Worm (Caenorhabditis elegans) whole organism, L4 larva: ENCODE results near the gene F14H3.12.

Experiments used
- F44E2.7 ChIP-seq: fragments of 200-800 bp; sonication (Bioruptor generic); IDR thresholded peaks from 2 replicates; pipeline ENCODE4 v2.1.2; 2022; ENCODE audit warnings: missing genetic modification characterization, missing compliant biosample characterization
- Y105C5A.15 ChIP-seq: fragments of 200-800 bp; sonication (Bioruptor generic); IDR thresholded peaks from 2 replicates; pipeline ENCODE4 v1.3.6; 2022; ENCODE audit warnings: missing genetic modification characterization, missing compliant biosample characterization
- Y48G9A.11 ChIP-seq: fragments of 200-800 bp; sonication (Bioruptor generic); IDR thresholded peaks from 2 replicates; pipeline ENCODE4 v1.3.6; 2022; ENCODE audit warnings: missing genetic modification reagents, missing genetic modification characterization, missing compliant biosample characterization
- Y75B8A.6 ChIP-seq: fragments of 200-800 bp; sonication (Bioruptor generic); IDR thresholded peaks from 2 replicates; pipeline ENCODE4 v1.3.6; 2022; ENCODE audit warnings: missing genetic modification reagents, missing genetic modification characterization, missing compliant biosample characterization
- aha-1 ChIP-seq: fragments of 150-350 bp; peaks from one replicate; lab custom pipeline; 2014; ENCODE audit warnings: missing biosample characterization, missing genetic modification characterization
- aly-2 ChIP-seq: sonication (generic microtip); optimal IDR thresholded peaks from 2 replicates; lab custom pipeline; 2018; ENCODE audit warnings: missing biosample characterization, missing genetic modification characterization
- ama-1 ChIP-seq: fragments of 150-350 bp; optimal IDR thresholded peaks from 2 replicates; lab custom pipeline; 2014; ENCODE audit warnings: inconsistent platforms, mixed read lengths
- ceh-44 ChIP-seq: fragments of 200-800 bp; sonication (Bioruptor generic); IDR thresholded peaks from 2 replicates; pipeline ENCODE4 v1.3.6; 2022; ENCODE audit warnings: missing genetic modification reagents, missing genetic modification characterization, missing compliant biosample characterization
- daf-16 ChIP-seq, 3 experiments: sonication (generic microtip); optimal IDR thresholded peaks; 2 replicates each; lab custom pipeline; 2016 to 2017; ENCODE audit warnings: missing genetic modification characterization in 3 of 3, missing genetic modification reagents in 3 of 3, mild to moderate bottlenecking in 2 of 3, missing compliant biosample characterization in 2 of 3, missing biosample characterization in 1 of 3, moderate library complexity in 1 of 3
- daf-8 ChIP-seq: fragments of 200-800 bp; sonication (Bioruptor generic); IDR thresholded peaks from 2 replicates; pipeline ENCODE4 v1.3.6; 2022; ENCODE audit warnings: missing genetic modification characterization, missing compliant biosample characterization
- dmd-6 ChIP-seq: fragments of 200-800 bp; sonication (Bioruptor generic); IDR thresholded peaks from 2 replicates; pipeline ENCODE4 v1.3.6; 2022; ENCODE audit warnings: missing genetic modification reagents, missing genetic modification characterization, missing compliant biosample characterization
- duxl-1 ChIP-seq: sonication (generic microtip); optimal IDR thresholded peaks from 2 replicates; lab custom pipeline; 2016; ENCODE audit warnings: mild to moderate bottlenecking, missing genetic modification characterization, moderate library complexity, missing compliant biosample characterization; ENCODE audit not compliant: poor library complexity
- dve-1 ChIP-seq: sonication (generic microtip); optimal IDR thresholded peaks from 2 replicates; lab custom pipeline; 2017; ENCODE audit warnings: antibody characterized with exemption, mild to moderate bottlenecking, missing genetic modification characterization, missing compliant biosample characterization; ENCODE audit not compliant: insufficient read depth
- hif-1 ChIP-seq, 2 experiments: sonication (generic microtip); optimal IDR thresholded peaks; 2 replicates each; lab custom pipeline; 2016 to 2017; ENCODE audit warnings: missing compliant biosample characterization in 2 of 2, missing genetic modification characterization in 2 of 2, missing genetic modification reagents in 2 of 2, missing genotype in 2 of 2, mild to moderate bottlenecking in 1 of 2
- lin-15B ChIP-seq: fragments of 150-350 bp; sonication (generic microtip); optimal IDR thresholded peaks from 3 replicates; lab custom pipeline; 2014; ENCODE audit warnings: missing biosample characterization, missing genetic modification characterization
- lin-39 ChIP-seq: fragments of 150-350 bp; optimal IDR thresholded peaks from 2 replicates; lab custom pipeline; 2014; ENCODE audit warnings: missing biosample characterization, missing genetic modification reagents, missing genetic modification characterization
- lir-3 ChIP-seq: sonication (generic microtip); optimal IDR thresholded peaks from 2 replicates; lab custom pipeline; 2016; ENCODE audit warnings: mild to moderate bottlenecking, missing genetic modification characterization, missing compliant biosample characterization
- mep-1 ChIP-seq: fragments of 150-350 bp; sonication (generic microtip); optimal IDR thresholded peaks from 3 replicates; lab custom pipeline; 2014; ENCODE audit warnings: missing biosample characterization, missing genetic modification characterization
- mes-2 ChIP-seq: sonication (generic microtip); optimal IDR thresholded peaks from 2 replicates; lab custom pipeline; 2016; ENCODE audit warnings: missing genotype, mild to moderate bottlenecking, missing genetic modification characterization, missing compliant biosample characterization; ENCODE audit not compliant: poor library complexity, severe bottlenecking
- nhr-28 ChIP-seq: fragments of 150-350 bp; optimal IDR thresholded peaks from 2 replicates; lab custom pipeline; 2014; ENCODE audit warnings: missing biosample characterization, missing genetic modification characterization
- pha-4 ChIP-seq, 2 experiments: fragments of 150-350 bp in 1 of 2; fragments of 200-800 bp in 1 of 2; sonication (Bioruptor generic) in 1 of 2; IDR thresholded peaks in 1 of 2; optimal IDR thresholded peaks in 1 of 2; 2 replicates each; pipeline versions ENCODE4 v1.3.6 to Lab custom; 2014 to 2022; ENCODE audit warnings: missing genetic modification characterization in 2 of 2, missing genetic modification reagents in 2 of 2, missing biosample characterization in 1 of 2, missing compliant biosample characterization in 1 of 2
- php-3 ChIP-seq: fragments of 200-800 bp; sonication (Bioruptor generic); IDR thresholded peaks from 2 replicates; pipeline ENCODE4 v1.3.6; 2022; ENCODE audit warnings: missing genetic modification reagents, missing genetic modification characterization, missing compliant biosample characterization
- pqm-1 ChIP-seq: sonication (generic microtip); optimal IDR thresholded peaks from 2 replicates; lab custom pipeline; 2017; ENCODE audit warnings: missing biosample characterization, missing genetic modification characterization
- sdz-12 ChIP-seq: fragments of 200-800 bp; sonication (Bioruptor generic); optimal IDR thresholded peaks from 2 replicates; lab custom pipeline; 2018; ENCODE audit warnings: mild to moderate bottlenecking, missing genetic modification characterization, missing compliant biosample characterization
- skn-1 ChIP-seq: fragments of 150-350 bp; optimal IDR thresholded peaks from 2 replicates; lab custom pipeline; 2014; ENCODE audit warnings: missing biosample characterization, missing genetic modification characterization
- snpc-1.2 ChIP-seq: fragments of 200-800 bp; sonication (Bioruptor generic); IDR thresholded peaks from 2 replicates; pipeline ENCODE4 v1.3.6; 2022; ENCODE audit warnings: missing genetic modification reagents, missing genetic modification characterization, missing compliant biosample characterization
- tra-1 ChIP-seq: fragments of 200-800 bp; sonication (Bioruptor generic); IDR thresholded peaks from 2 replicates; pipeline ENCODE4 v1.3.6; 2022; ENCODE audit warnings: missing genetic modification reagents, missing genetic modification characterization, missing compliant biosample characterization
- unc-130 ChIP-seq: sonication (generic microtip); optimal IDR thresholded peaks from 2 replicates; lab custom pipeline; 2016; ENCODE audit warnings: missing genetic modification reagents, missing genetic modification characterization, missing compliant biosample characterization
- unc-62 ChIP-seq, 3 experiments: fragments of 150-350 bp in 1 of 3; sonication (generic microtip); optimal IDR thresholded peaks in 2 of 3; peaks in 1 of 3; 1 replicate in 1 of 3; 2 replicates in 2 of 3; lab custom pipeline; 2014 to 2017; ENCODE audit warnings: missing biosample characterization in 3 of 3, missing genetic modification characterization in 3 of 3, missing genetic modification reagents in 3 of 3, missing genotype in 1 of 3
- zfp-3 ChIP-seq: fragments of 200-800 bp; sonication (Bioruptor generic); conservative IDR thresholded peaks from 2 replicates; pipeline ENCODE4 v1.3.6; 2022; ENCODE audit warnings: missing genetic modification reagents, missing genetic modification characterization, missing compliant biosample characterization

F14H3.12 gene

ce11 chrV:16121451-16121850 is 46.3 kb upstream of the F14H3.12 start:
- TF ChIP-seq dmd-6 (GFP tag; lab: Robert Waterston, UW) (peak; percentile 12; the same call in 1 of the 2 replicates), lir-3 (tag; lab: Kevin White, UChicago) (no peak), pqm-1 (peak; percentile 1), daf-16 (GFP tag; optimal IDR thresholded peaks at IDR 0.05; lab: Kevin White, UChicago) (no peak), daf-16 (tag; optimal IDR thresholded peaks at IDR 0.05; lab: Kevin White, UChicago) (peak; percentile 29), pha-4 (GFP tag; IDR thresholded peaks at IDR 0.05; lab: Robert Waterston, UW) (no peak), pha-4 (tag; optimal IDR thresholded peaks at IDR 0.05; lab: Kevin White, UChicago) (peak; percentile 7), zfp-3 (GFP tag; lab: Robert Waterston, UW) (no peak), snpc-1.2 (GFP tag; lab: Robert Waterston, UW) (no peak), nhr-28 (tag; lab: Kevin White, UChicago) (peak; percentile 60), mes-2 (tag; lab: Kevin White, UChicago) (no peak), dve-1 (tag; lab: Kevin White, UChicago) (peak; percentile 32)
- TF ChIP-seq, all 104 proteins: peak for 6

DNA sequence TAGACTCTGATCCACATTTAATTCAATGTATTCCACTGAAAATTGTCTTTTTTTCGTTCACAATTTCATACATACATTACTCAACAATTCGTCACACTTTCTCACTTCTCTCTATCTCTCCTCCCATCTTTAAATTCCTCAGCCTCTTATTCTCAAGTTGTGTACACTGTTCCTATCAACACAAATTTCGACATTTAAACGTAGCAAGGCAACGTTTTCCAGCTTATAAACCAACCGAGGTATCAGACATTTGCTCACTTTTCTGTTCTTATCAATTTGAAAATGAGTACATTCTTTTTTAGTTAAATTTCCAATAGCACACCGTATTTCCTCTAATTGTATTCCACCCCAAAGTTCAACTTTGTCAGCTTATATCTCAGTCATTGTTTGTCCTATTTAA is 45.8 kb upstream of the F14H3.12 start, which contains the start of gene skr-3:
TSS of gene skr-3 (plus strand) at position 163 of the 400 bp plus-strand sequence.
- TF ChIP-seq duxl-1 (tag; lab: Kevin White, UChicago) (no peak), dve-1 (tag; lab: Kevin White, UChicago) (peak; percentile 45), daf-16 (GFP tag; optimal IDR thresholded peaks at IDR 0.05; lab: Kevin White, UChicago) (no peak), daf-16 (tag; optimal IDR thresholded peaks at IDR 0.05; lab: Kevin White, UChicago) (peak; percentile 66), unc-62 (GFP tag; optimal IDR thresholded peaks at IDR 0.05 in 1 of 2; lab: Kevin White, UChicago) (peak in 1 of 2 experiments; percentile 14), unc-62 (tag; optimal IDR thresholded peaks at IDR 0.05; lab: Kevin White, UChicago) (no peak), Y75B8A.6 (GFP tag; lab: Robert Waterston, UW) (no peak), nhr-28 (tag; lab: Kevin White, UChicago) (peak; percentile 61), tra-1 (GFP tag; lab: Robert Waterston, UW) (0 out of 2 replicates have a peak, but pooled peaks have one; percentile 49), dmd-6 (GFP tag; lab: Robert Waterston, UW) (peak; percentile 49; the same call in 1 of the 2 replicates), pqm-1 (peak; percentile 54), daf-8 (no peak)

- TF ChIP-seq dmd-6 (GFP tag; lab: Robert Waterston, UW) (no peak), aha-1 (tag; lab: Kevin White, UChicago) (peak; percentile 78)
Observed at ce11 chrV:16120499-16120898, 45.4 kb upstream of the F14H3.12 start.

DNA sequence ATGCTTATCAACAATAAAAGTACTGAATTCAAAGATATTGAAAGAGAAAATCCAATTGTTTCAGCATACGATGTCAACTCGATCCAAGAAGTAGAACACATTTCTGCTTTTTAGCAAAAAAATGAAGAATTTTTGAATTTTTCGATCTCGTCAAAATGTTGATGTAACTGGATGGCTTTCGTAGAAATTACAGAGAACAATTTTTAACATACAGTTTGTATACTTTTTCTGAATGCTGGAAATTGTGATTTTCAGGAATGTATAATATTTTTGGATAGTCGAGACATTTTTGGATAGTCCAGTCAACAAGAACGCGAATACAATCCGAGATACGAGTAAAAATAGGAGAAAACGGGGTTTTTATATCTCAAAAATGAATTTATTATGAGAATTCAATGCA is 43.5 kb upstream of the F14H3.12 start, which contains the start of gene str-103:
TSS of gene str-103 (minus strand) at position 101 of the 400 bp plus-strand sequence.
- TF ChIP-seq lin-39 (tag; lab: Kevin White, UChicago) (no peak), F44E2.7 (no peak), mep-1 (tag; lab: Kevin White, UChicago) (no peak), sdz-12 (GFP tag; lab: Kevin White, UChicago) (no peak), ceh-44 (no peak), skn-1 (tag; lab: Kevin White, UChicago) (no peak), php-3 (GFP tag; lab: Robert Waterston, UW) (no peak), Y105C5A.15 (GFP tag; lab: Robert Waterston, UW) (no peak), unc-130 (GFP tag; lab: Kevin White, UChicago) (no peak), ama-1 (lab: Kevin White, UChicago) (no peak), aly-2 (tag; lab: Kevin White, UChicago) (no peak), duxl-1 (tag; lab: Kevin White, UChicago) (no peak), Y48G9A.11 (GFP tag; lab: Robert Waterston, UW) (no peak), dmd-6 (GFP tag; lab: Robert Waterston, UW) (no peak)

ce11 chrV:16115381-16115780 is 40.3 kb upstream of the F14H3.12 start, which contains the start of gene str-25:
Gene str-25, plus strand, starts transcription at chrV:16115681.
- TF ChIP-seq lin-15B (tag; lab: Kevin White, UChicago) (no peak), hif-1 (tag; optimal IDR thresholded peaks at IDR 0.05; lab: Kevin White, UChicago) (no peak), aha-1 (tag; lab: Kevin White, UChicago) (no peak)
